Worm (Caenorhabditis elegans) whole organism, mixed stage, embryonic: ENCODE data around the gene rad-23.
A peak's percentile ranks its signal among the peaks of the same experiment; 100 is the strongest.

ENCODE experiments used
- M03D4.4 ChIP-seq: sonication (generic microtip); optimal IDR thresholded peaks from 2 replicates; lab custom pipeline; 2017; ENCODE audit warnings: mild to moderate bottlenecking, missing genetic modification characterization, missing compliant biosample characterization
- bed-3 ChIP-seq: fragments of 200-800 bp; sonication (Bioruptor generic); optimal IDR thresholded peaks from 3 replicates; lab custom pipeline; 2018; ENCODE audit warnings: mild to moderate bottlenecking, missing genetic modification characterization, moderate library complexity, missing compliant biosample characterization
- blmp-1 ChIP-seq: fragments of 150-350 bp; optimal IDR thresholded peaks from 2 replicates; lab custom pipeline; 2014; ENCODE audit warnings: missing biosample characterization, missing genetic modification characterization
- ceh-39 ChIP-seq: fragments of 150-350 bp; optimal IDR thresholded peaks from 2 replicates; lab custom pipeline; 2014; ENCODE audit warnings: missing biosample characterization, missing genetic modification characterization
- ceh-43 ChIP-seq: fragments of 200-800 bp; sonication (Bioruptor generic); optimal IDR thresholded peaks from 2 replicates; lab custom pipeline; 2018; ENCODE audit warnings: mild to moderate bottlenecking, missing genetic modification characterization, moderate library complexity, missing compliant biosample characterization
- ceh-83 ChIP-seq: fragments of 200-800 bp; sonication (Bioruptor generic); optimal IDR thresholded peaks from 2 replicates; lab custom pipeline; 2018; ENCODE audit warnings: mild to moderate bottlenecking, missing genetic modification characterization, missing compliant biosample characterization
- ces-1 ChIP-seq: fragments of 150-350 bp; optimal IDR thresholded peaks from 2 replicates; lab custom pipeline; 2014; ENCODE audit warnings: missing biosample characterization, missing genetic modification reagents, missing genetic modification characterization
- cnd-1 ChIP-seq: fragments of 200-800 bp; sonication (Bioruptor generic); optimal IDR thresholded peaks from 2 replicates; lab custom pipeline; 2018; ENCODE audit warnings: mild to moderate bottlenecking, missing genetic modification characterization, missing compliant biosample characterization
- drap-1 ChIP-seq: fragments of 200-800 bp; sonication (Bioruptor generic); optimal IDR thresholded peaks from 3 replicates; lab custom pipeline; 2018; ENCODE audit warnings: mild to moderate bottlenecking, missing genetic modification characterization, missing compliant biosample characterization
- elt-1 ChIP-seq: sonication (generic microtip); optimal IDR thresholded peaks from 2 replicates; lab custom pipeline; 2017; ENCODE audit warnings: missing genetic modification characterization, mild to moderate bottlenecking, missing compliant biosample characterization, antibody characterized with exemption, moderate library complexity, borderline replicate concordance; ENCODE audit not compliant: insufficient read depth
- elt-3 ChIP-seq: fragments of 150-350 bp; optimal IDR thresholded peaks from 2 replicates; lab custom pipeline; 2014; ENCODE audit warnings: missing biosample characterization, missing genetic modification characterization
- flh-1 ChIP-seq: fragments of 200-800 bp; sonication (Bioruptor generic); optimal IDR thresholded peaks from 2 replicates; lab custom pipeline; 2018; ENCODE audit warnings: mild to moderate bottlenecking, missing genetic modification characterization, moderate library complexity, missing compliant biosample characterization
- ham-2 ChIP-seq: fragments of 200-800 bp; sonication (Bioruptor generic); optimal IDR thresholded peaks from 2 replicates; lab custom pipeline; 2018; ENCODE audit warnings: mild to moderate bottlenecking, missing genetic modification characterization, missing compliant biosample characterization
- hlh-1 ChIP-seq: fragments of 150-350 bp; optimal IDR thresholded peaks from 2 replicates; lab custom pipeline; 2014; ENCODE audit warnings: missing biosample characterization, missing genetic modification reagents, missing genetic modification characterization
- lin-13 ChIP-seq: fragments of 150-350 bp; optimal IDR thresholded peaks from 2 replicates; lab custom pipeline; 2014; ENCODE audit warnings: missing biosample characterization, missing genetic modification characterization
- lin-32 ChIP-seq: fragments of 200-800 bp; sonication (Bioruptor generic); optimal IDR thresholded peaks from 2 replicates; lab custom pipeline; 2018; ENCODE audit warnings: mild to moderate bottlenecking, missing genetic modification characterization, missing compliant biosample characterization
- lsy-2 ChIP-seq: fragments of 150-350 bp; optimal IDR thresholded peaks from 2 replicates; lab custom pipeline; 2014; ENCODE audit warnings: missing biosample characterization, missing genetic modification characterization
- mab-5 ChIP-seq: fragments of 150-350 bp; optimal IDR thresholded peaks from 2 replicates; lab custom pipeline; 2014; ENCODE audit warnings: missing biosample characterization, missing genetic modification characterization
- mep-1 ChIP-seq: fragments of 150-350 bp; optimal IDR thresholded peaks from 2 replicates; lab custom pipeline; 2017; ENCODE audit warnings: missing biosample characterization, missing genetic modification reagents, missing genetic modification characterization, inconsistent platforms
- mls-2 ChIP-seq: sonication (generic microtip); optimal IDR thresholded peaks from 2 replicates; lab custom pipeline; 2016; ENCODE audit warnings: mild to moderate bottlenecking, missing genetic modification characterization, moderate library complexity, missing compliant biosample characterization
- nhr-12 ChIP-seq: fragments of 150-350 bp; optimal IDR thresholded peaks from 2 replicates; lab custom pipeline; 2014; ENCODE audit warnings: missing biosample characterization, missing genetic modification characterization
- nhr-2 ChIP-seq: fragments of 150-350 bp; optimal IDR thresholded peaks from 2 replicates; lab custom pipeline; 2014; ENCODE audit warnings: missing biosample characterization, missing genetic modification characterization
- nhr-237 ChIP-seq: fragments of 150-350 bp; optimal IDR thresholded peaks from 2 replicates; lab custom pipeline; 2014; ENCODE audit warnings: missing biosample characterization, missing genetic modification characterization
- nhr-28 ChIP-seq: fragments of 150-350 bp; optimal IDR thresholded peaks from 2 replicates; lab custom pipeline; 2014; ENCODE audit warnings: missing biosample characterization, missing genetic modification characterization
- nhr-76 ChIP-seq: sonication (generic microtip); optimal IDR thresholded peaks from 2 replicates; lab custom pipeline; 2017; ENCODE audit warnings: missing biosample characterization, missing genetic modification characterization
- pha-4 ChIP-seq: fragments of 150-350 bp; optimal IDR thresholded peaks from 2 replicates; lab custom pipeline; 2018; ENCODE audit warnings: missing biosample characterization, missing genetic modification reagents, missing genetic modification characterization
- sem-2 ChIP-seq: fragments of 200-800 bp; sonication (Bioruptor generic); optimal IDR thresholded peaks from 2 replicates; lab custom pipeline; 2018; ENCODE audit warnings: mild to moderate bottlenecking, missing genetic modification characterization, missing compliant biosample characterization
- snpc-4 ChIP-seq: fragments of 150-350 bp; optimal IDR thresholded peaks from 2 replicates; lab custom pipeline; 2014; ENCODE audit warnings: missing biosample characterization, missing genetic modification characterization
- sptf-1 ChIP-seq: sonication (generic microtip); optimal IDR thresholded peaks from 2 replicates; lab custom pipeline; 2017; ENCODE audit warnings: mild to moderate bottlenecking, missing genetic modification characterization, moderate library complexity, missing compliant biosample characterization
- tbx-8 ChIP-seq: fragments of 200-800 bp; sonication (Bioruptor generic); optimal IDR thresholded peaks from 2 replicates; lab custom pipeline; 2018; ENCODE audit warnings: mild to moderate bottlenecking, missing genetic modification characterization, moderate library complexity, missing compliant biosample characterization
- unc-120 ChIP-seq: sonication (generic microtip); optimal IDR thresholded peaks from 2 replicates; lab custom pipeline; 2017; ENCODE audit warnings: missing genetic modification characterization, missing compliant biosample characterization; ENCODE audit not compliant: poor library complexity, severe bottlenecking
- unc-39 ChIP-seq: fragments of 150-350 bp; optimal IDR thresholded peaks from 2 replicates; lab custom pipeline; 2014; ENCODE audit warnings: missing biosample characterization, missing genetic modification characterization
- unc-62 ChIP-seq: fragments of 150-350 bp; optimal IDR thresholded peaks from 2 replicates; lab custom pipeline; 2014; ENCODE audit warnings: missing biosample characterization, missing genetic modification reagents, missing genetic modification characterization
- zip-8 ChIP-seq: fragments of 150-350 bp; optimal IDR thresholded peaks from 2 replicates; lab custom pipeline; 2014; ENCODE audit warnings: missing biosample characterization, missing genetic modification characterization
- ztf-11 ChIP-seq: fragments of 150-350 bp; optimal IDR thresholded peaks from 2 replicates; lab custom pipeline; 2014; ENCODE audit warnings: missing biosample characterization, missing genetic modification characterization

Gene rad-23

DNA sequence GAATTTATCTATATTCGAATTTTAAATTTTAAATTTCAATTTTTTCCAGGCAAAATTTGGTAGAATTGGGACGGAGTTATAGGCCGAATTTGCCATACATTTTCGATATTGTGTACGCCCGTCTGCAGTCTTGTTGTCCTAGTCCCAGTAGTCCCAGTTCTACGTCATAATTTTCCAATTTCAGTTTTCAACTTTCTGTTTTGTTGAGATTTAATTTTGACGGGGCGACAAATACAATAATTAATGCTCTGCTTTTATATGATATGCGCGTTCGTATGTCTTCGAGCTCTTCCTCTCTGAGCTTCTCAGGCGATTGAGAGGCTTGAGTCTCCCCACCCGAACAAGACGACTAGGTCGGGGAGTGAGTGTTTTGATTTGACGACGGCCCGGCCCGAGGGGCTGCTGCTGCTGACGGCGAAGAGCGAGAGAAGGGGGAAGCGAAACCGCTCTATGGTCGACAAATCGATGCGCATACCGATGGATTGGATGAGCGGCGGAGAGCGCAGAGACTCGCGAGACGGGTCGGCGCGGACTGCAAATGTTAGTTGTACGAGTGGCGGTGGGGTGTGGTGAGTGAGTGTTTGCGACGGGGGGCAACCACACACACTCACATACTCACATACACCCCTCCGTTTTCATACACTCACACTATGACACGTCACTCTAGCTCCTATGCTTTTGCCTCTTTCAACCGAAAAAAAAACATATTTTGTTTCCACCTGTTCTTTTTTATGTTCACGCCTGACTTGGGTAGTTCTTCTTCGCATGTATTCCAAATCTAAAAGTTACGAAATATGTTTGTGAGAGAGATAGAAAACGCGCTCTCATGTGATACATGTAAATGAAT is 17.6 kb downstream of the rad-23 start:
- TF ChIP-seq ceh-43 (GFP tag; lab: Kevin White, UChicago) (no peak), nhr-28 (no peak), snpc-4 (tag; lab: Kevin White, UChicago) (no peak), lin-32 (GFP tag; lab: Kevin White, UChicago) (peak; percentile 17), nhr-2 (tag; lab: Kevin White, UChicago) (no peak), hlh-1 (tag; lab: Kevin White, UChicago) (peak; percentile 49), zip-8 (tag; lab: Kevin White, UChicago) (no peak), ceh-39 (no peak), flh-1 (GFP tag; lab: Kevin White, UChicago) (no peak), unc-62 (GFP tag; lab: Kevin White, UChicago) (peak; percentile 81), sptf-1 (tag; lab: Kevin White, UChicago) (peak; percentile 83), nhr-12 (no peak), pha-4 (peak; percentile 91), mls-2 (tag; lab: Kevin White, UChicago) (peak; percentile 89), drap-1 (GFP tag; lab: Kevin White, UChicago) (peak; percentile 81), cnd-1 (tag; lab: Kevin White, UChicago) (peak; percentile 76), elt-1 (tag; lab: Kevin White, UChicago) (peak; percentile 8), mep-1 (tag; lab: Kevin White, UChicago) (no peak), ham-2 (GFP tag; lab: Kevin White, UChicago) (peak; percentile 94), nhr-76 (tag; lab: Kevin White, UChicago) (peak; percentile 11), tbx-8 (GFP tag; lab: Kevin White, UChicago) (no peak), sem-2 (GFP tag; lab: Kevin White, UChicago) (peak; percentile 34), ztf-11 (tag; lab: Kevin White, UChicago) (peak; percentile 56), bed-3 (GFP tag; lab: Kevin White, UChicago) (no peak), ceh-83 (GFP tag; lab: Kevin White, UChicago) (no peak), unc-120 (tag; lab: Kevin White, UChicago) (peak; percentile 73), M03D4.4 (peak; percentile 63), elt-3 (tag; lab: Kevin White, UChicago) (peak; percentile 3), ces-1 (GFP tag; lab: Kevin White, UChicago) (peak; percentile 35), lin-13 (tag; lab: Kevin White, UChicago) (peak; percentile 41), mab-5 (tag; lab: Kevin White, UChicago) (no peak), lsy-2 (tag; lab: Kevin White, UChicago) (peak; percentile 59), unc-39 (tag; lab: Kevin White, UChicago) (no peak), blmp-1 (no peak), nhr-237 (peak; percentile 54)

DNA sequence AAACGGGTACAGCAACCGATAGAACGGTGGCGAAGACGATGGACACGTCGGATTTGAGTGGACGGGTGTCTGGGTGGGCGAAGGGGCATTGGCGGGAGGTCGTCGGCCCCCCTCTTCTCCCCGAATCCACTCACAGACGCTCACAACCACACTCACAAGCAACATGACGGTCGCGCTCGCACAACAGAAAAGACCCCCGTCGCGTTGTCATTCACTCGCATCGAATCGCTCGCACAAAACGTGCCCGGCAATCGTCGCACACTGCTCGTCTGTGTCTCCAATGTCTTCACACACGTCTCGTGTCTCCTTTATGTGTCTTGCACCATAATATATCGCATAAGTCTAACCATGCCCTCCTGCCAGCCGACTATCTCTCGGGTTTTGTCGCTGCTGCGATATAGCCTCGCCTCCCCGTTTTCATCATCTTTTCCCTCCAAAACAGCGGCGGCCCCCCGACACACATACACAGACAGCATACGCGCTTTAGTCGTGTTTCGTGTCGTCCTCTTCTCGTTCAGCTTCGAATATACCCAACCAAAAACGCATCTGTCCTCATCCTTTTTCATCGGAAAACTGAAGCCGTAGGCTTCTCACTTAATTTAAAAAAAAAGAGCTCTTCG is 18.4 kb downstream of the rad-23 start:
- TF ChIP-seq mls-2 (tag; lab: Kevin White, UChicago) (peak; percentile 90), M03D4.4 (peak; percentile 61), lsy-2 (tag; lab: Kevin White, UChicago) (peak; percentile 48), elt-1 (tag; lab: Kevin White, UChicago) (no peak), zip-8 (tag; lab: Kevin White, UChicago) (peak; percentile 2), sptf-1 (tag; lab: Kevin White, UChicago) (peak; percentile 84), drap-1 (GFP tag; lab: Kevin White, UChicago) (peak; percentile 82), snpc-4 (tag; lab: Kevin White, UChicago) (no peak), nhr-28 (no peak), lin-13 (tag; lab: Kevin White, UChicago) (peak; percentile 71), ham-2 (GFP tag; lab: Kevin White, UChicago) (peak; percentile 99), lin-32 (GFP tag; lab: Kevin White, UChicago) (no peak), nhr-2 (tag; lab: Kevin White, UChicago) (peak; percentile 16), blmp-1 (peak; percentile 30), unc-120 (tag; lab: Kevin White, UChicago) (peak; percentile 97), nhr-12 (no peak), elt-3 (tag; lab: Kevin White, UChicago) (peak; percentile 33), tbx-8 (GFP tag; lab: Kevin White, UChicago) (no peak), hlh-1 (tag; lab: Kevin White, UChicago) (peak; percentile 72), bed-3 (GFP tag; lab: Kevin White, UChicago) (no peak), mep-1 (tag; lab: Kevin White, UChicago) (peak; percentile 52), ces-1 (GFP tag; lab: Kevin White, UChicago) (peak; percentile 43), ceh-83 (GFP tag; lab: Kevin White, UChicago) (peak; percentile 31), flh-1 (GFP tag; lab: Kevin White, UChicago) (no peak), sem-2 (GFP tag; lab: Kevin White, UChicago) (no peak), unc-62 (GFP tag; lab: Kevin White, UChicago) (peak; percentile 82), ztf-11 (tag; lab: Kevin White, UChicago) (peak; percentile 86), mab-5 (tag; lab: Kevin White, UChicago) (no peak), pha-4 (peak; percentile 89), cnd-1 (tag; lab: Kevin White, UChicago) (peak; percentile 41), nhr-76 (tag; lab: Kevin White, UChicago) (no peak), ceh-39 (peak; percentile 18), nhr-237 (peak; percentile 34), unc-39 (tag; lab: Kevin White, UChicago) (no peak), ceh-43 (GFP tag; lab: Kevin White, UChicago) (peak; percentile 49)
